Worm (Caenorhabditis elegans) whole organism, early embryonic: ENCODE data around the gene Y37D8A.19.

Experiments used
- B0310.2 ChIP-seq: sonication (generic microtip); optimal IDR thresholded peaks from 2 replicates; lab custom pipeline; 2016; ENCODE audit warnings: mild to moderate bottlenecking, missing genetic modification characterization, missing compliant biosample characterization
- F13C5.2 ChIP-seq: sonication (generic microtip); optimal IDR thresholded peaks from 2 replicates; lab custom pipeline; 2017; ENCODE audit warnings: mild to moderate bottlenecking, missing genetic modification characterization, inconsistent platforms, missing compliant biosample characterization
- aly-1 ChIP-seq: sonication (generic microtip); optimal IDR thresholded peaks from 2 replicates; lab custom pipeline; 2016; ENCODE audit warnings: missing genetic modification characterization, missing compliant biosample characterization
- ama-1 ChIP-seq: fragments of 150-350 bp; optimal IDR thresholded peaks from 2 replicates; lab custom pipeline; 2014
- ceh-13 ChIP-seq: fragments of 200-800 bp; sonication (Bioruptor generic); optimal IDR thresholded peaks from 2 replicates; lab custom pipeline; 2018; ENCODE audit warnings: mild to moderate bottlenecking, missing genetic modification characterization, missing compliant biosample characterization
- ceh-36 ChIP-seq: sonication (generic microtip); optimal IDR thresholded peaks from 2 replicates; lab custom pipeline; 2016; ENCODE audit warnings: missing genetic modification characterization, inconsistent platforms, missing compliant biosample characterization
- ets-7 ChIP-seq: sonication (generic microtip); optimal IDR thresholded peaks from 2 replicates; lab custom pipeline; 2016; ENCODE audit warnings: missing genotype, missing genetic modification characterization, missing compliant biosample characterization
- flt-1 ChIP-seq: fragments of 200-800 bp; sonication (Bioruptor generic); IDR thresholded peaks from 2 replicates; pipeline ENCODE4 v1.3.6; 2022; ENCODE audit warnings: missing genetic modification characterization, missing compliant biosample characterization
- hmbx-1 ChIP-seq: sonication (generic microtip); optimal IDR thresholded peaks from 2 replicates; lab custom pipeline; 2016; ENCODE audit warnings: mild to moderate bottlenecking, missing genetic modification characterization, missing compliant biosample characterization
- hmg-4 ChIP-seq: fragments of 200-800 bp; sonication (Bioruptor generic); optimal IDR thresholded peaks from 2 replicates; lab custom pipeline; 2018; ENCODE audit warnings: mild to moderate bottlenecking, missing genetic modification characterization, missing compliant biosample characterization
- hnd-1 ChIP-seq: sonication (generic microtip); optimal IDR thresholded peaks from 2 replicates; lab custom pipeline; 2016; ENCODE audit warnings: missing genetic modification characterization, missing compliant biosample characterization
- pes-1 ChIP-seq: fragments of 200-800 bp; sonication (Bioruptor generic); IDR thresholded peaks from 2 replicates; pipeline ENCODE4 v1.3.6; 2022; ENCODE audit warnings: missing genetic modification reagents, missing genetic modification characterization, missing compliant biosample characterization
- scrt-1 ChIP-seq: fragments of 200-800 bp; sonication (Bioruptor generic); IDR thresholded peaks from 2 replicates; pipeline ENCODE4 v1.3.6; 2022; ENCODE audit warnings: missing genetic modification characterization, missing compliant biosample characterization
- sea-1 ChIP-seq: fragments of 200-800 bp; sonication (Bioruptor generic); conservative IDR thresholded peaks from 2 replicates; pipeline ENCODE4 v1.3.6; 2022; ENCODE audit warnings: missing genetic modification characterization, missing compliant biosample characterization
- tbx-11 ChIP-seq: fragments of 200-800 bp; sonication (Bioruptor generic); IDR thresholded peaks from 2 replicates; pipeline ENCODE4 v1.3.6; 2022; ENCODE audit warnings: missing genetic modification characterization, missing compliant biosample characterization
- tbx-37 ChIP-seq: fragments of 200-800 bp; sonication (Bioruptor generic); conservative IDR thresholded peaks from 2 replicates; pipeline ENCODE4 v1.3.6; 2022; ENCODE audit warnings: missing genetic modification reagents, missing genetic modification characterization, missing compliant biosample characterization
- tra-4 ChIP-seq: sonication (generic microtip); optimal IDR thresholded peaks from 2 replicates; lab custom pipeline; 2017; ENCODE audit warnings: missing genetic modification characterization, missing compliant biosample characterization

The Y37D8A.19 gene

DNA sequence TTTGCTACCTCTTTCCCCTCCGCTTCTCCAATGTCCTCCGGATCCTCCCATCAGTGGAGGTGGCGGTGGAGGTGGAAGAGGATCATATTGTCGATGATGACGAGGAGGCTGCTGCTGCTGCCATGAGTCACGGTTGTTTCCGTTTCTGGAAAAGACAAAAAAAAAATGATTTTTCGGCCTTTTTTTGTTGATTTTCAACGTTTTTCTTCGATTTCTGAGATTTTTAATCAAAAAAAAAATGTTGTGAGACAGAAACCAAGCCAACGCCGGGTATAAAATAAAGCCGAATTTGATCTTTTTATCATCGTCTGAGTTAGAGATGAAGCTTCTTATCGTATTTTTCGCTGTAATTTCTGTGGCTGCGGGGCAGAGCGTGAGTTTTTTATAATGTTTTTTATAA is at the start of gene Y37D8A.19:
Gene Y37D8A.19, plus strand, starts transcription at position 301 of the 400 bp plus-strand sequence.
- TF ChIP-seq sea-1 (GFP tag; lab: Robert Waterston, UW) (no peak), pes-1 (GFP tag; lab: Robert Waterston, UW) (no peak), B0310.2 (tag; lab: Kevin White, UChicago) (no peak), aly-1 (tag; lab: Kevin White, UChicago) (no peak), flt-1 (GFP tag; lab: Robert Waterston, UW) (no peak), scrt-1 (no peak), hmg-4 (GFP tag; lab: Kevin White, UChicago) (no peak), ceh-36 (tag; lab: Kevin White, UChicago) (no peak), tbx-11 (GFP tag; lab: Robert Waterston, UW) (no peak), tbx-37 (no peak), tra-4 (tag; lab: Kevin White, UChicago) (no peak), hmbx-1 (no peak), F13C5.2 (tag; lab: Kevin White, UChicago) (no peak), ets-7 (tag; lab: Kevin White, UChicago) (no peak), ama-1 (lab: Kevin White, UChicago) (no peak), hnd-1 (tag; lab: Kevin White, UChicago) (no peak), ceh-13 (GFP tag; lab: Kevin White, UChicago) (no peak)

DNA sequence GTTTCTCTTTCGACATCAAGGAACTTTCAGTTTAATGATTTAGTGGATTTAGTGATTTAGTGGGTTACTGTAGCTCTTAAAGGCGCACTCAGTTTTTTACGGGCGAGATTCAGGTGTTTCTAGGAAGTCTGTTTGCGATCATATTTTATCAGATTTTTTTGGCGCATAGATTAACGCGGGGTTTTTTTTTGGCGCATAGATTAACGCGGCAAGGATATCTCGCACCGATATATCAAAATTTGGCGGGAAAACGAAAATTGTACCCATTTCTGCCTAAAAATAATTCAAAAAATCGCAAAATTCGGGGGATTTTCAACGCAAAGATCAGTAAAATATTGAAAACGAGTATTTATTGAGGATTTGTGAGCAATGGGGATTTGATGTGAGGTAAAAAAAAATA is 49.0 kb upstream of the Y37D8A.19 start:
- TF ChIP-seq flt-1 (GFP tag; lab: Robert Waterston, UW) = no peak
- no peak for TF ChIP-seq tbx-37
- no peak for TF ChIP-seq hnd-1 (tag; lab: Kevin White, UChicago)
- no peak for TF ChIP-seq F13C5.2 (tag; lab: Kevin White, UChicago)
- TF ChIP-seq ets-7 (tag; lab: Kevin White, UChicago) = no peak
- no peak for TF ChIP-seq tbx-11 (GFP tag; lab: Robert Waterston, UW)
- no peak for TF ChIP-seq B0310.2 (tag; lab: Kevin White, UChicago)
- TF ChIP-seq sea-1 (GFP tag; lab: Robert Waterston, UW) = no peak
- no peak for TF ChIP-seq tra-4 (tag; lab: Kevin White, UChicago)
- no peak for TF ChIP-seq pes-1 (GFP tag; lab: Robert Waterston, UW)
- no peak for TF ChIP-seq scrt-1
- TF ChIP-seq ama-1 (lab: Kevin White, UChicago) = no peak
- TF ChIP-seq hmg-4 (GFP tag; lab: Kevin White, UChicago) = no peak
- no peak for TF ChIP-seq ceh-13 (GFP tag; lab: Kevin White, UChicago)
- no peak for TF ChIP-seq ceh-36 (tag; lab: Kevin White, UChicago)
- no peak for TF ChIP-seq aly-1 (tag; lab: Kevin White, UChicago)
- no peak for TF ChIP-seq hmbx-1

DNA sequence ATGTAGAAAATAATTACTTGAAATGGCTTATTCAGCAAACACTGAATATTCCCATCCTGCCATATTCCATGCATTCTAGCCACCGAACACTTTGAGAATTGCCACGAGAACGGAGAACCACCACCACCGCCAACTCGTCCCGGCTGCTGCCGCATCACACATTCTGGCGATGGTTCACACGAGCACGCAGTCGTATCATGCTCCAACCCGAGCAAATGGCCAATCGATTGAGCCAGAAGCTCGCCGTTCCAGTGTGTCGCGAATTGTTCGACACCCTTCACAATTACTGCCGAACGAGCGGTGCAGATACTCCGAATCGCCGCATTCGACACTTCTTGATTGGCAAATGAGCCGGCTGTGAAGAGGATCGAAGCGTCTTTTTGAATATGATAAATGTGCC is 44.5 kb upstream of the Y37D8A.19 start:
- TF ChIP-seq ceh-36 (tag; lab: Kevin White, UChicago) (no peak), hmbx-1 (no peak), flt-1 (GFP tag; lab: Robert Waterston, UW) (no peak), tbx-37 (no peak), B0310.2 (tag; lab: Kevin White, UChicago) (no peak), aly-1 (tag; lab: Kevin White, UChicago) (no peak), tbx-11 (GFP tag; lab: Robert Waterston, UW) (no peak), tra-4 (tag; lab: Kevin White, UChicago) (no peak), F13C5.2 (tag; lab: Kevin White, UChicago) (no peak), sea-1 (GFP tag; lab: Robert Waterston, UW) (no peak), ama-1 (lab: Kevin White, UChicago) (no peak), ets-7 (tag; lab: Kevin White, UChicago) (no peak), scrt-1 (no peak), ceh-13 (GFP tag; lab: Kevin White, UChicago) (no peak), pes-1 (GFP tag; lab: Robert Waterston, UW) (no peak), hmg-4 (GFP tag; lab: Kevin White, UChicago) (no peak), hnd-1 (tag; lab: Kevin White, UChicago) (no peak)

ce11 chrIII:12891580-12891979 is 38.1 kb upstream of the Y37D8A.19 start, which contains the start of the genes Y37D8A.29 and unc-71:
TSS of gene Y37D8A.29 (minus strand) at chrIII:12891680.
TSS of gene unc-71 (minus strand) at chrIII:12891738.
- no peak for TF ChIP-seq hnd-1 (tag; lab: Kevin White, UChicago)
- TF ChIP-seq F13C5.2 (tag; lab: Kevin White, UChicago) = no peak
- TF ChIP-seq ets-7 (tag; lab: Kevin White, UChicago) = no peak
- no peak for TF ChIP-seq aly-1 (tag; lab: Kevin White, UChicago)

- TF ChIP-seq hmbx-1 = no peak
- no peak for TF ChIP-seq pes-1 (GFP tag; lab: Robert Waterston, UW)
- no peak for TF ChIP-seq ceh-13 (GFP tag; lab: Kevin White, UChicago)
These were observed 36.9 kb upstream of the Y37D8A.19 start for ce11 chrIII:12892767-12893166.

DNA sequence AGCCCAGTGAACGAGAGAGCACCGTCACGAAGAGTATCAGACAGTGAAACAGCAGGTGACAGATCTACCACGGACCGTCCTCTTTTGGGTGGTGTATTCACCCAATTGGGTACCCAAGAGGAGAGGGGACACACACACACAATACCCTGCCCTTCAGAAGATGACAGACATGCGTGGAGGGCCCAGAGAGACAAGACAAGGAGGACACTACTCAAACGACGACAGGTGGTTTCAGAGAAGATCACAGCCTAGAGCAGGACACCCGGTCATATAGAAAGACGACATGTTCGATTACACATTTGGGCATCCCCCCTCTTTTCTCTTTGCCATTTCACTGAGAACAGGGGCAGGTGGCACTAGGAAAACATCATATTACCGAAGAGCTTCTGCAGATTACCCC is 35.5 kb upstream of the Y37D8A.19 start:
- TF ChIP-seq sea-1 (GFP tag; lab: Robert Waterston, UW) (peak; percentile 52; the same call in 1 of the 2 replicates), tbx-11 (GFP tag; lab: Robert Waterston, UW) (0 out of 2 replicates have a peak, but pooled peaks have one; percentile 44), flt-1 (GFP tag; lab: Robert Waterston, UW) (0 out of 2 replicates have a peak, but pooled peaks have one; percentile 48), scrt-1 (no peak), hmg-4 (GFP tag; lab: Kevin White, UChicago) (peak; percentile 64)

DNA sequence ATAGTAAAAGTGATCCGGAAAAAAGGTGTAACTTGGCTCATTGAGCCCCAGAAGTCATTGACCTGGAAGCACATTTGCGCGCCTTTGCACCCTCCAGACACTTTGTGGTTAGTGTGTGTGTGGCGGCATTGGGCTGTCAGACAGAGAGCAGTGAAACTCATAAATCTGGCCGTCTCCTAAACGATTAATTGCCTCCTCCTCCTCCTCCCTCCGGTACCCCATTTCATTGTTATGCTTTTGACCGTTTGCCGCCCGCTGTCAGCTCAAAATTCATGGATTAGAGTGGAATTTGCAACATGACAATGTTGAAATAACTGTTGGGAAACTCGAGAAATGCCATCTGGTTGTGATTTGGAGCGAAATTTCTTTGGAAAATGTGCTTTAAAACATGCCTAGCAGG is 25.6 kb upstream of the Y37D8A.19 start:
- TF ChIP-seq ets-7 (tag; lab: Kevin White, UChicago) (no peak), scrt-1 (no peak), tra-4 (tag; lab: Kevin White, UChicago) (no peak)
